Fruit fly (Drosophila melanogaster) whole organism: Measurements from ENCODE around the gene Rpp14b.

Experiments
- CG8478 ChIP-seq: fragments of >200 bp; optimal IDR thresholded peaks from 2 replicates; lab custom pipeline; 2018; ENCODE audit warnings: inconsistent platforms
- Dll ChIP-seq: fragments of >200 bp; optimal IDR thresholded peaks from 2 replicates; lab custom pipeline; 2017
- pan ChIP-seq: fragments of >200 bp; optimal IDR thresholded peaks from 2 replicates; lab custom pipeline; 2017
- psq ChIP-seq: fragments of >200 bp; optimal IDR thresholded peaks from 2 replicates; lab custom pipeline; 2017
- usp ChIP-seq: fragments of >200 bp; optimal IDR thresholded peaks from 2 replicates; lab custom pipeline; 2017; ENCODE audit warnings: missing biosample characterization, missing genetic modification characterization, mixed read lengths

DNA sequence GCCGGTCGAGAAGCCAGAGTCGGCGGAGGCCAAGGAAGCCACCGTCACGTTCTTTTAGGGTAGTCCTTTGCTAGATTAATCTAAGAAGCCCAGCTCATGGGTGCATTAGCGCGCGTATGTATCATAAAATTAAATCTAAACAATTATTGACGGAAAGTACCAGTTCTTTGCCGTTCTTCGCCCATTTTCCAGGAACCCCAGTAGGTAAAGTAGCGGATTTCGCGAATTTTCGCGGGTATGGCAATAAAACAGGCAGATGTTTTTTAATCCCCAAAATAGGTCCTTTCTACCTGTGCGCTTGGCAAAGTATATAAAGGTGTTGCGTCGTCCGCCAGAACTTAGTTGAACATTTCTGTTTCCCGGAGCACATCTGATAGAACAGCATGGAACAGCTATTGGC is 14.9 kb upstream of the Rpp14b start:
- TF ChIP-seq psq: no peak
- TF ChIP-seq Dll (lab: Kevin White, UChicago): no peak
- no peak for TF ChIP-seq CG8478 (lab: Kevin White, UChicago)
- TF ChIP-seq pan (lab: Kevin White, UChicago): no peak
- TF ChIP-seq usp: no peak
